Fruit fly (Drosophila melanogaster): Measurements from ENCODE around the gene eIF3a.

eIF3a gene

dm6 chr3R:4433441-4434077, at the start of gene eIF3a, which contains the start of gene CG1074 (continued):
- TF ChIP-seq HLH3B (GFP tag; IDR thresholded peaks at IDR 0.05) = no peak
- TF ChIP-seq vnd (GFP tag; IDR thresholded peaks at IDR 0.05; ENCODE audit: partially characterized antibody) = peak; percentile 96
- TF ChIP-seq Scr (GFP tag; IDR thresholded peaks at IDR 0.05; ENCODE audit: partially characterized antibody) = peak; percentile 97
- peak; percentile 43 for TF ChIP-seq CG6683 (GFP tag; optimal IDR thresholded peaks at IDR 0.05)
- TF ChIP-seq sc (optimal IDR thresholded peaks at IDR 0.05) = no peak
- TF ChIP-seq sc (GFP tag; optimal IDR thresholded peaks at IDR 0.05) = no peak
- no peak for TF ChIP-seq CG43689 (GFP tag; IDR thresholded peaks at IDR 0.05)
- TF ChIP-seq Sox100B (GFP tag; optimal IDR thresholded peaks at IDR 0.05) = no peak
- TF ChIP-seq klu (GFP tag; IDR thresholded peaks at IDR 0.05) = no peak
- TF ChIP-seq Kr (GFP tag; optimal IDR thresholded peaks at IDR 0.05) = no peak
- TF ChIP-seq Sry-β (GFP tag; optimal IDR thresholded peaks at IDR 0.05) = peak; percentile 38
- peak; percentile 15 for TF ChIP-seq CG7745 (tag; optimal IDR thresholded peaks at IDR 0.05)
- no peak for TF ChIP-seq Oli (tag; optimal IDR thresholded peaks at IDR 0.05)
- TF ChIP-seq CG30431 (GFP tag; optimal IDR thresholded peaks at IDR 0.05) = no peak
- no peak for TF ChIP-seq CG16815 (GFP tag; optimal IDR thresholded peaks at IDR 0.05)
- TF ChIP-seq jing (GFP tag; optimal IDR thresholded peaks at IDR 0.05) = no peak
- TF ChIP-seq fru (optimal IDR thresholded peaks at IDR 0.05) = no peak
- TF ChIP-seq CG33213 (GFP tag; optimal IDR thresholded peaks at IDR 0.05) = peak; percentile 78
- peak; percentile 86 for TF ChIP-seq CG11456 (GFP tag; IDR thresholded peaks at IDR 0.05)
- TF ChIP-seq YL-1 (GFP tag; optimal IDR thresholded peaks at IDR 0.05) = peak; percentile 100
- TF ChIP-seq wor (GFP tag; IDR thresholded peaks at IDR 0.05) = no peak
- TF ChIP-seq cas (GFP tag; IDR thresholded peaks at IDR 0.05) = peak; percentile 54; the same call in 1 of the 2 replicates
- TF ChIP-seq mirr (GFP tag; optimal IDR thresholded peaks at IDR 0.05) = peak; percentile 85
- TF ChIP-seq nerfin-1 (tag; optimal IDR thresholded peaks at IDR 0.05) = peak; percentile 75
- TF ChIP-seq dati (GFP tag; IDR thresholded peaks at IDR 0.05) = no peak
- TF ChIP-seq Poxn (GFP tag; IDR thresholded peaks at IDR 0.05) = no peak
- peak in 1 of 2 experiments; percentile 60 for TF ChIP-seq insv (GFP tag; optimal IDR thresholded peaks at IDR 0.05)
- peak; percentile 60; the same call in 2 of the 3 replicates for TF ChIP-seq Optix (GFP tag; IDR thresholded peaks at IDR 0.05)
- TF ChIP-seq lilli (GFP tag; optimal IDR thresholded peaks at IDR 0.05) = peak; percentile 79
- TF ChIP-seq repo (GFP tag; optimal IDR thresholded peaks at IDR 0.05) = peak; percentile 62
- TF ChIP-seq CG13894 (tag; optimal IDR thresholded peaks at IDR 0.05) = peak; percentile 82
- peak; percentile 39; the same call in 1 of the 2 replicates for TF ChIP-seq CG10321 (GFP tag; IDR thresholded peaks at IDR 0.05)
- TF ChIP-seq bbx (GFP tag; IDR thresholded peaks at IDR 0.05; ENCODE audit: partially characterized antibody) = peak; percentile 99
- TF ChIP-seq gt (GFP tag; IDR thresholded peaks at IDR 0.05) = peak; percentile 7; the same call in 1 of the 2 replicates
- peak; percentile 49 for TF ChIP-seq Atf-2 (GFP tag; optimal IDR thresholded peaks at IDR 0.05)
- peak; percentile 5 for TF ChIP-seq CG12236 (GFP tag; optimal IDR thresholded peaks at IDR 0.05)
- TF ChIP-seq Elba2 (GFP tag; optimal IDR thresholded peaks at IDR 0.05) = peak; percentile 11
- peak; percentile 93 for TF ChIP-seq Max (GFP tag; optimal IDR thresholded peaks at IDR 0.05)
- TF ChIP-seq jigr1 (GFP tag; IDR thresholded peaks at IDR 0.05) = no peak
- peak; percentile 51 for TF ChIP-seq CoRest (tag; optimal IDR thresholded peaks at IDR 0.05)
- TF ChIP-seq CG6854 (GFP tag; optimal IDR thresholded peaks at IDR 0.05) = peak; percentile 11
- peak; percentile 70 for TF ChIP-seq Myb (GFP tag; optimal IDR thresholded peaks at IDR 0.05)
- TF ChIP-seq Fer2 (tag; optimal IDR thresholded peaks at IDR 0.05) = peak; percentile 33
- peak; percentile 56 for TF ChIP-seq pum (GFP tag; optimal IDR thresholded peaks at IDR 0.05)
- peak; percentile 70 for TF ChIP-seq CrebB (tag; optimal IDR thresholded peaks at IDR 0.05)
- no peak for TF ChIP-seq exex (tag; optimal IDR thresholded peaks at IDR 0.05)
- peak; percentile 51 for TF ChIP-seq luna (GFP tag; optimal IDR thresholded peaks at IDR 0.05)
- peak; percentile 60 for TF ChIP-seq CG7372 (GFP tag; IDR thresholded peaks at IDR 0.05)
- peak; percentile 32; the same call in 1 of the 2 replicates for TF ChIP-seq Awh (GFP tag; IDR thresholded peaks at IDR 0.05)
- TF ChIP-seq esg (GFP tag; conservative IDR thresholded peaks at IDR 0.05) = no peak
- no peak for TF ChIP-seq org-1 (GFP tag; optimal IDR thresholded peaks at IDR 0.05)

Data from whole organism, embryonic.